Worm (Caenorhabditis elegans) whole organism, mixed stage, embryonic: ENCODE measurements around the gene rnst-2.

Source experiments
- flh-1 ChIP-seq: fragments of 200-800 bp; sonication (Bioruptor generic); optimal IDR thresholded peaks from 2 replicates; lab custom pipeline; 2018; ENCODE audit warnings: mild to moderate bottlenecking, missing genetic modification characterization, moderate library complexity, missing compliant biosample characterization
- hlh-1 ChIP-seq: fragments of 150-350 bp; optimal IDR thresholded peaks from 2 replicates; lab custom pipeline; 2014; ENCODE audit warnings: missing biosample characterization, missing genetic modification reagents, missing genetic modification characterization

DNA sequence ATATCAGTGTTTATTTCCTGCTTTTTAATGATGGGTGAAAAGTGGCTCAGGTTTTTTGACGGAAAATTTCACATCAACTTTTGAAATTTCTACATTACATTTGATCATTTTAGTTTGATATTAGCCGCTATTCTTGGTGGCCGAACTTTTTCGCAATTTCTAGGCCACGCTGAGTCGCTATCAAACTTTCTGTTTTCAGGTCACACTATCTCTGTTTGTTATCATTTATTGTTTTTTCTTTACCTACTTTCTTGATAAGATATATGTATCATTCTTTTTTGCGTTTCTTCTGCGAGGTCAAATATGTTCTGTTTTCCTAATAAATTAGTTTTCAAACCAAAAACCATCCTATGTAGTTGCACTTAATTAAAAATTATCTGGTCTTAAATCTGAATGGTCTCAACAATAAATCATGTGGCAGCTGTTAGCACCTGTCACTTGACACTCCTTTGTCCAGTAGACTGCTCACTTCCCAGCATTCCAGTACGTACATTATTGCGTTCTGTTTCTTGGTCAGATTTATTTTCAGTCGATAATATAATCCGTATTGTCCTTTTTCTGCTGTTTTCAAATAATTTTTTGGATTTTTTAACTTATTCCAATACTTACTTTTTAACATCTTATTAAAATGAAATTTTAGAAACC lies 1.1 kb upstream of the rnst-2 start:
- TF ChIP-seq flh-1 (GFP tag; lab: Kevin White, UChicago): no peak
- peak; percentile 77 for TF ChIP-seq hlh-1 (tag; lab: Kevin White, UChicago)
